Worm (Caenorhabditis elegans) whole organism, L1 larva: ENCODE results near the gene T12G3.2.

Experiments used
- C16A3.4 ChIP-seq: fragments of 150-350 bp; optimal IDR thresholded peaks from 2 replicates; lab custom pipeline; 2014; ENCODE audit warnings: missing biosample characterization, missing genetic modification characterization
- Y116A8C.19 ChIP-seq: sonication (generic microtip); optimal IDR thresholded peaks from 2 replicates; lab custom pipeline; 2016; ENCODE audit warnings: missing compliant biosample characterization, missing genetic modification characterization, borderline replicate concordance
- alr-1 ChIP-seq: fragments of 200-800 bp; sonication (Bioruptor generic); optimal IDR thresholded peaks from 2 replicates; lab custom pipeline; 2018; ENCODE audit warnings: borderline replicate concordance, mild to moderate bottlenecking, missing genetic modification characterization, missing compliant biosample characterization
- aly-2 ChIP-seq: fragments of 150-350 bp; optimal IDR thresholded peaks from 2 replicates; lab custom pipeline; 2014; ENCODE audit warnings: missing biosample characterization, missing genetic modification characterization
- blmp-1 ChIP-seq: fragments of 150-350 bp; optimal IDR thresholded peaks from 2 replicates; lab custom pipeline; 2014; ENCODE audit warnings: missing biosample characterization, missing genetic modification characterization
- ceh-63 ChIP-seq: fragments of 200-800 bp; sonication (Bioruptor generic); optimal IDR thresholded peaks from 2 replicates; lab custom pipeline; 2018; ENCODE audit warnings: mild to moderate bottlenecking, missing genetic modification characterization, missing compliant biosample characterization
- ceh-88 ChIP-seq: fragments of 200-800 bp; sonication (Bioruptor generic); IDR thresholded peaks from 2 replicates; pipeline ENCODE4 v1.3.6; 2022; ENCODE audit warnings: missing genetic modification characterization, missing compliant biosample characterization
- dpl-1 ChIP-seq, 3 experiments: fragments of 150-350 bp in 2 of 3; sonication (generic microtip) in 1 of 3; optimal IDR thresholded peaks; 2 replicates each; lab custom pipeline; 2014 to 2017; ENCODE audit warnings: missing biosample characterization in 3 of 3, missing genetic modification characterization in 3 of 3, missing genetic modification reagents in 3 of 3
- efl-1 ChIP-seq, 4 experiments: fragments of 150-350 bp; optimal IDR thresholded peaks in 3 of 4; peaks in 1 of 4; 1 replicate in 1 of 4; 2 replicates in 3 of 4; lab custom pipeline; 2014; ENCODE audit warnings: missing biosample characterization in 2 of 4, missing genetic modification characterization in 2 of 4, missing genetic modification reagents in 2 of 4
- egl-13 ChIP-seq: sonication (generic microtip); optimal IDR thresholded peaks from 2 replicates; lab custom pipeline; 2016; ENCODE audit warnings: missing genotype, missing genetic modification reagents, missing genetic modification characterization, missing compliant biosample characterization
- elt-3 ChIP-seq, 6 experiments: fragments of 150-350 bp in 1 of 6; sonication (generic microtip); optimal IDR thresholded peaks; 2 replicates each; lab custom pipeline; 2017 to 2018; ENCODE audit warnings: missing biosample characterization in 6 of 6, missing genetic modification characterization in 6 of 6, inconsistent platforms in 1 of 6
- fkh-10 ChIP-seq: sonication (generic microtip); optimal IDR thresholded peaks from 2 replicates; lab custom pipeline; 2017; ENCODE audit warnings: missing biosample characterization, missing genetic modification reagents, missing genetic modification characterization
- fkh-8 ChIP-seq: sonication (generic microtip); optimal IDR thresholded peaks from 2 replicates; lab custom pipeline; 2016; ENCODE audit warnings: mild to moderate bottlenecking, missing genetic modification characterization, missing compliant biosample characterization
- fos-1 ChIP-seq: fragments of 150-350 bp; optimal IDR thresholded peaks from 2 replicates; lab custom pipeline; 2014; ENCODE audit warnings: missing biosample characterization, missing genetic modification characterization
- grh-1 ChIP-seq: fragments of 200-800 bp; sonication (Bioruptor generic); IDR thresholded peaks from 2 replicates; pipeline ENCODE4 v1.3.6; 2022; ENCODE audit warnings: missing genetic modification reagents, missing genetic modification characterization, missing compliant biosample characterization
- hlh-17 ChIP-seq: fragments of 200-800 bp; sonication (Bioruptor generic); optimal IDR thresholded peaks from 2 replicates; lab custom pipeline; 2018; ENCODE audit warnings: missing genetic modification characterization, mild to moderate bottlenecking, missing compliant biosample characterization, moderate library complexity, borderline replicate concordance
- hpl-2 ChIP-seq: fragments of 150-350 bp; optimal IDR thresholded peaks from 2 replicates; lab custom pipeline; 2014; ENCODE audit warnings: missing biosample characterization, missing genetic modification reagents, missing genetic modification characterization
- irx-1 ChIP-seq: sonication (generic microtip); optimal IDR thresholded peaks from 2 replicates; lab custom pipeline; 2016; ENCODE audit warnings: missing genetic modification characterization, missing compliant biosample characterization
- isw-1 ChIP-seq: fragments of 200-800 bp; sonication (Bioruptor generic); IDR thresholded peaks from 2 replicates; pipeline ENCODE4 v1.3.6; 2022; ENCODE audit warnings: missing genetic modification characterization, missing compliant biosample characterization
- jun-1 ChIP-seq: fragments of 150-350 bp; optimal IDR thresholded peaks from 2 replicates; lab custom pipeline; 2014; ENCODE audit warnings: missing biosample characterization, missing genetic modification reagents, missing genetic modification characterization
- lin-13 ChIP-seq: fragments of 150-350 bp; optimal IDR thresholded peaks from 2 replicates; lab custom pipeline; 2014; ENCODE audit warnings: missing biosample characterization, missing genetic modification reagents, missing genetic modification characterization
- lin-15B ChIP-seq: fragments of 150-350 bp; sonication (generic microtip); optimal IDR thresholded peaks from 3 replicates; lab custom pipeline; 2014; ENCODE audit warnings: missing biosample characterization, missing genetic modification characterization
- lin-39 ChIP-seq: fragments of 150-350 bp; optimal IDR thresholded peaks from 2 replicates; lab custom pipeline; 2014; ENCODE audit warnings: missing biosample characterization, missing genetic modification reagents, missing genetic modification characterization
- lir-3 ChIP-seq: sonication (generic microtip); optimal IDR thresholded peaks from 2 replicates; lab custom pipeline; 2016; ENCODE audit warnings: mild to moderate bottlenecking, missing genetic modification characterization, moderate library complexity, missing compliant biosample characterization; ENCODE audit not compliant: poor library complexity
- lsy-2 ChIP-seq, 2 experiments: fragments of 150-350 bp; optimal IDR thresholded peaks; 2 replicates each; lab custom pipeline; 2014; ENCODE audit warnings: missing biosample characterization in 2 of 2, missing genetic modification characterization in 2 of 2
- mdl-1 ChIP-seq, 2 experiments: fragments of 150-350 bp; optimal IDR thresholded peaks; 2 replicates each; lab custom pipeline; 2014 to 2017; ENCODE audit warnings: missing biosample characterization in 2 of 2, missing genetic modification characterization in 2 of 2, inconsistent platforms in 1 of 2
- nhr-12 ChIP-seq: sonication (generic microtip); optimal IDR thresholded peaks from 2 replicates; lab custom pipeline; 2017; ENCODE audit warnings: missing biosample characterization, missing genetic modification characterization
- nhr-19 ChIP-seq: fragments of 200-800 bp; sonication (Bioruptor generic); conservative IDR thresholded peaks from 2 replicates; pipeline ENCODE4 v1.3.6; 2022; ENCODE audit warnings: missing genetic modification characterization, missing compliant biosample characterization
- nhr-76 ChIP-seq: sonication (generic microtip); optimal IDR thresholded peaks from 2 replicates; lab custom pipeline; 2017; ENCODE audit warnings: missing biosample characterization, missing genetic modification characterization
- nhr-77 ChIP-seq: fragments of 150-350 bp; optimal IDR thresholded peaks from 2 replicates; lab custom pipeline; 2014; ENCODE audit warnings: missing biosample characterization, missing genetic modification characterization
- nhr-90 ChIP-seq: sonication (generic microtip); optimal IDR thresholded peaks from 2 replicates; lab custom pipeline; 2016; ENCODE audit warnings: mild to moderate bottlenecking, missing genetic modification characterization, missing compliant biosample characterization; ENCODE audit not compliant: poor library complexity
- pqm-1 ChIP-seq: sonication (generic microtip); optimal IDR thresholded peaks from 3 replicates; lab custom pipeline; 2017; ENCODE audit warnings: missing biosample characterization, missing genetic modification characterization
- rnt-1 ChIP-seq: sonication (generic microtip); optimal IDR thresholded peaks from 2 replicates; lab custom pipeline; 2016; ENCODE audit warnings: mild to moderate bottlenecking, missing genetic modification characterization, moderate library complexity, missing compliant biosample characterization
- snu-23 ChIP-seq: sonication (generic microtip); optimal IDR thresholded peaks from 2 replicates; lab custom pipeline; 2016; ENCODE audit warnings: missing genetic modification characterization, missing compliant biosample characterization
- sptf-1 ChIP-seq: fragments of 150-350 bp; optimal IDR thresholded peaks from 2 replicates; lab custom pipeline; 2014; ENCODE audit warnings: missing biosample characterization, missing genetic modification characterization
- tbx-2 ChIP-seq: sonication (generic microtip); optimal IDR thresholded peaks from 2 replicates; lab custom pipeline; 2016; ENCODE audit warnings: missing genetic modification characterization, missing compliant biosample characterization
- unc-130 ChIP-seq: fragments of 150-350 bp; optimal IDR thresholded peaks from 2 replicates; lab custom pipeline; 2017; ENCODE audit warnings: missing biosample characterization, missing genetic modification characterization, inconsistent platforms
- unc-62 ChIP-seq: fragments of 150-350 bp; optimal IDR thresholded peaks from 2 replicates; lab custom pipeline; 2014; ENCODE audit warnings: missing biosample characterization, missing genetic modification reagents, missing genetic modification characterization
- unc-86 ChIP-seq: sonication (generic microtip); optimal IDR thresholded peaks from 2 replicates; lab custom pipeline; 2016; ENCODE audit warnings: missing genetic modification characterization, missing compliant biosample characterization
- unc-98 ChIP-seq: fragments of 200-800 bp; sonication (Bioruptor generic); IDR thresholded peaks from 2 replicates; pipeline ENCODE4 v1.3.6; 2022; ENCODE audit warnings: missing genetic modification characterization, missing compliant biosample characterization
- xbp-1 ChIP-seq: sonication (generic microtip); optimal IDR thresholded peaks from 2 replicates; lab custom pipeline; 2016; ENCODE audit warnings: missing genetic modification characterization, missing compliant biosample characterization
- zip-4 ChIP-seq: fragments of 200-800 bp; sonication (Bioruptor generic); optimal IDR thresholded peaks from 2 replicates; lab custom pipeline; 2018; ENCODE audit warnings: mild to moderate bottlenecking, missing genetic modification characterization, moderate library complexity, missing compliant biosample characterization
- ztf-11 ChIP-seq, 2 experiments: sonication (generic microtip); optimal IDR thresholded peaks; 2 replicates each; lab custom pipeline; 2016 to 2017; ENCODE audit warnings: missing genetic modification characterization in 2 of 2, missing biosample characterization in 1 of 2, missing compliant biosample characterization in 1 of 2

Gene T12G3.2

ce11 chrIV:12088898-12089297, 42.1 kb upstream of the T12G3.2 start (continued):
- TF ChIP-seq zip-4 (GFP tag; lab: Kevin White, UChicago) (no peak), elt-3 (tag; optimal IDR thresholded peaks at IDR 0.05; lab: Kevin White, UChicago) (no peak), irx-1 (tag; lab: Kevin White, UChicago) (no peak), fkh-10 (GFP tag; lab: Kevin White, UChicago) (no peak), snu-23 (peak; percentile 34), lin-13 (GFP tag; lab: Kevin White, UChicago) (no peak), grh-1 (GFP tag; lab: Robert Waterston, UW) (no peak), fos-1 (tag; lab: Kevin White, UChicago) (peak; percentile 7), Y116A8C.19 (tag; lab: Kevin White, UChicago) (no peak), tbx-2 (tag; lab: Kevin White, UChicago) (no peak), lin-15B (peak; percentile 70), ceh-88 (GFP tag; lab: Robert Waterston, UW) (no peak), lsy-2 (tag; optimal IDR thresholded peaks at IDR 0.05; lab: Kevin White, UChicago) (peak; percentile 19 to 71), ceh-63 (GFP tag; lab: Kevin White, UChicago) (no peak), nhr-90 (tag; lab: Kevin White, UChicago) (no peak), ztf-11 (tag; optimal IDR thresholded peaks at IDR 0.05; lab: Kevin White, UChicago) (no peak), nhr-76 (no peak), sptf-1 (no peak), nhr-19 (GFP tag; lab: Robert Waterston, UW) (no peak), pqm-1 (tag; lab: Kevin White, UChicago) (no peak), egl-13 (tag; lab: Kevin White, UChicago) (no peak), dpl-1 (GFP tag; optimal IDR thresholded peaks at IDR 0.05; lab: Kevin White, UChicago) (peak in 1 of 3 experiments; percentile 55), unc-86 (tag; lab: Kevin White, UChicago) (no peak), blmp-1 (tag; lab: Kevin White, UChicago) (peak; percentile 96), unc-98 (GFP tag; lab: Robert Waterston, UW) (no peak), fkh-8 (tag; lab: Kevin White, UChicago) (no peak), aly-2 (tag; lab: Kevin White, UChicago) (peak; percentile 43), nhr-77 (tag; lab: Kevin White, UChicago) (no peak), alr-1 (tag; lab: Kevin White, UChicago) (no peak), hpl-2 (no peak), unc-62 (GFP tag; lab: Kevin White, UChicago) (no peak), lin-39 (tag; lab: Kevin White, UChicago) (no peak), unc-130 (no peak), efl-1 (optimal IDR thresholded peaks at IDR 0.05; lab: Kevin White, UChicago) (peak; percentile 43 to 61), efl-1 (GFP tag; optimal IDR thresholded peaks at IDR 0.05 in 1 of 2; lab: Kevin White, UChicago) (peak; percentile 42 to 84), rnt-1 (tag; lab: Kevin White, UChicago) (peak; percentile 42), C16A3.4 (tag; lab: Kevin White, UChicago) (peak; percentile 27), mdl-1 (tag; optimal IDR thresholded peaks at IDR 0.05; lab: Kevin White, UChicago) (no peak), jun-1 (tag; lab: Kevin White, UChicago) (no peak), xbp-1 (tag; lab: Kevin White, UChicago) (no peak), hlh-17 (GFP tag; lab: Kevin White, UChicago) (no peak), isw-1 (GFP tag; lab: Robert Waterston, UW) (no peak), nhr-12 (tag; lab: Kevin White, UChicago) (no peak), lir-3 (tag; lab: Kevin White, UChicago) (no peak)
